Worm (Caenorhabditis elegans): ENCODE data around the gene str-45.
"Not testable (repeated sequence)": the region's sequence is repeated elsewhere in the genome, so short reads cannot be mapped to it uniquely, and the experiment has no call there.

str-45 gene

DNA sequence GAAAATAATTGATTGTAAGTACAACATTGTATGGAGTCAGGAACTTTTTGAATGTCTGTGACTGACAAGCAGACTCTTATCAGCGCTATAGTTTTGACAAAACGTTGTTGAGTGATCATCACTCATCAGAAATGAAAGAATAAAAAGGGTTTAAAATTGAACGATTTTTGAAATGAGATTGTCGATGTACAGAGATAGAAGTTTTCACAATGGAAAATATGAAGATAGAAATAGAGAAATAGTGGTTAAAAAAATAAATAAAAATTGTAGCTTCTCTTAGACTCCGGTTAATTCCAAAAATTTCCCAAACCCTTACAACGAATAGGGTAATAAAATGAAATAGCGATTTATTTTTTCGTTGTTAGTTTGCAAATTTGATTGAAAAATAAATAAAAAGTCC lies 33.6 kb upstream of the str-45 start, which contains the start of gene ugt-30:
Gene ugt-30 (minus strand): TSS at position 101 of the 400 bp plus-strand sequence.
- not testable (repeated sequence) for TF ChIP-seq snu-23 (GFP tag; optimal IDR thresholded peaks at IDR 0.05); ama-1 (optimal IDR thresholded peaks at IDR 0.05); nhr-76 (tag; optimal IDR thresholded peaks at IDR 0.05)

DNA sequence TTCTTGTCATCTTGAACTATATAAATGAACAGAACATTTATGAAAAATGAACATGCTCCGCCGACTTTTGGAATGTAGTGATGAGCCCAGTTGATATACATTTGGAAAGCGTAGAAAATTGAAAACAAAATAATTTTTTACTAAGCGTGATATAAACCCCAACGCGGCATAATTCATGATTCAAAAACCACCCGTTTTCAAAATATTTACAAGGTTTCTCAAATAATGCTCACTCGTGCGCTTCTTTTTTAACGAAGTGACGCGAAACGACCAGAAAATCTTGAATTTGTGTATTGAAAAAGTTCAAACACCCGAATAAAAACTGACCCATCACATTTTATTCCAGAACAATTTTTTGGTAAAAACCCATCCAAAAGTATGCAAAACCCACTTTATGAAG lies 31.4 kb upstream of the str-45 start, which contains the start of gene srj-27:
Gene srj-27 (minus strand): TSS at position 101 of the 400 bp plus-strand sequence.
- TF ChIP-seq fkh-4 (tag; optimal IDR thresholded peaks at IDR 0.05; ENCODE audit: borderline replicate concordance) (no peak), aly-2 (tag; optimal IDR thresholded peaks at IDR 0.05) (no peak), nhr-84 (tag; optimal IDR thresholded peaks at IDR 0.05) (no peak), snpc-4 (tag; optimal IDR thresholded peaks at IDR 0.05) (no peak), egl-13 (tag; optimal IDR thresholded peaks at IDR 0.05) (no peak), nhr-11 (tag; optimal IDR thresholded peaks at IDR 0.05) (no peak), efl-3 (GFP tag; optimal IDR thresholded peaks at IDR 0.05) (no peak), lin-13 (GFP tag; optimal IDR thresholded peaks at IDR 0.05) (no peak), alr-1 (tag; optimal IDR thresholded peaks at IDR 0.05; ENCODE audit: borderline replicate concordance) (no peak)

DNA sequence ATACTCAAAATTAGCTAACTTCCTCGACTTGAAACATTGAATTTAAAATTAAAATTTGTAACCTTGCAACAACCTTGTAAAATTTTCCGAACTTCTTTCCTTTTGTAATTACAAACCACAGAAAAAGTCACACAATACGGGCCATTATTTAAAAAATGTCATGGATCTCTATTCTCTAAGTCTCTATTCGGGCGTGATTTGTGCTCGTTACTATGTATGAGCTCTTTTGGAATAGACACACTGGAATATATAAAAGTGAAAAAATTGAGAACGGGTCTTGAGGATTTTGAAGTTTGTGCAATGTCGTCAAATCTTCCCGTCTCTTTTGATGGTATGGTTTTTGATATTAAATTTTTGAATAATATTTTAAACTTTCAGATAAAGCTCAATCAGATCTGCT lies 30.8 kb upstream of the str-45 start, which contains the start of gene srr-7:
Gene srr-7 (plus strand): TSS at position 301 of the 400 bp plus-strand sequence.
- no peak for TF ChIP-seq tlp-1 (tag; optimal IDR thresholded peaks at IDR 0.05)
- no peak for TF ChIP-seq nhr-77 (tag; optimal IDR thresholded peaks at IDR 0.05)
- TF ChIP-seq xbp-1 (tag; optimal IDR thresholded peaks at IDR 0.05): no peak
- TF ChIP-seq lin-39 (tag; optimal IDR thresholded peaks at IDR 0.05): no peak
- no peak for TF ChIP-seq ceh-8 (GFP tag; optimal IDR thresholded peaks at IDR 0.05)
- no peak for TF ChIP-seq sup-37 (GFP tag; optimal IDR thresholded peaks at IDR 0.05)

DNA sequence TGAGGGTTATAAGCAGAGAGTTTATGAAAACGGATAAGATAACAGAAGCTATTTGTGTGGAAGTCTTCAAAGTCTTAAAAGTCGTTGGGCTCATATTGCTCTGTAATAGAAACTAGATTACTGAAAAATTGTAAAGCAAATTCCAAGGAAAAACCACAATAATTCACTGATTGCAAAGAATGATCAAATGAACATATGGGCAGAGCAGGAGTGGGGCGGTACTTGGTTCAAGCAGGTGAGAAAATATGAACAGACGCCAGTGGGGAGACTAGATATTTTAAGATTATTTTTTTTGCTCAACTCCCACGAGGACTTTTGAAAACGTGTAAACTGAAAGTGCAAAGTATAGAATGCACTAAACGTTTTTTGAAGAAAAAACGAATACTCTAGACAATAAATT lies 26.4 kb upstream of the str-45 start, which contains the start of gene str-171:
Gene str-171 (minus strand): TSS at position 101 of the 400 bp plus-strand sequence.
- TF ChIP-seq efl-1 (optimal IDR thresholded peaks at IDR 0.05) (no peak), efl-1 (GFP tag; optimal IDR thresholded peaks at IDR 0.05 in 1 of 2) (peak in 1 of 2 experiments; percentile 39), egl-13 (tag; optimal IDR thresholded peaks at IDR 0.05) (no peak), nhr-19 (GFP tag; conservative IDR thresholded peaks at IDR 0.05) (no peak), dsc-1 (tag; optimal IDR thresholded peaks at IDR 0.05) (no peak), unc-30 (tag; optimal IDR thresholded peaks at IDR 0.05) (no peak), C04F5.9 (tag; optimal IDR thresholded peaks at IDR 0.05) (no peak)

DNA sequence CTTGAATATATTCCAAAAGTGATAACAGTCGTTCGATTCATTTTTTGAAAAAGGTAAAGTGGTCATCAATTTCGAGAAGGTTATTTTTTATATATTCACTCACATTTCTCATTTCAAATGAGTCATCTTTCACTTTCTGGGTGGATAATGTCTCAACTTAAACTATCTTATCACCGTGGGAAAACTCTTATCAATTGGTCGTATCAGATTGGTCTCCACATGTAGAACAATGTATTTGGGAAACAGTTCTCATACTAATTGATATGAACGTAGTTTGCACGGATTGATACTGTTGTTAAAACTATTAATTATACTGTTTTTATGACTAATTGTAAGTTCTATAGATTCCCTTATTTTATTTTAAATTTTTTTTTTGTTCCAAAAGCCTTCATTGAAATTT lies 25.0 kb upstream of the str-45 start:
- TF ChIP-seq elt-2 (tag; optimal IDR thresholded peaks at IDR 0.05) (peak; percentile 45), C16A3.4 (tag; optimal IDR thresholded peaks at IDR 0.05) (no peak), elt-3 (tag; optimal IDR thresholded peaks at IDR 0.05) (peak in 1 of 6 experiments; percentile 14)

DNA sequence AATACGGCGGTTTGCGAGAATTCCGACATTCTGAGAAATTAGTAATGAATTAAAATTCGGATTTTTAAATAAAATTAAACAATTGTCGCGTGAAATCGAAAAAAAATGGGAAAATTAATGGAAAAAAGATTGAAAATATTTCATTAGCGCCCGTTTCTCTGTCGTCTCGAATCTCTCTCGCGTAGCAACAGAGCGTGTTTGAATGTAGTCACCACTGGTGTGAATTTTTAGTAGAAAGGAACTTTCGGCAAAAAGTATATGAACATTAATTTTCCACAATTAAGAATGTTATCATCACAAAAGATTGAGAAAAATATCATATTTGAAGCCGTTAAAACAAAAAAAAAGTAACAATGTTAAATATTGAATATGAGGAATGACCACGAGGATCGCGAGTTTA lies 22.0 kb upstream of the str-45 start, which contains the start of gene aipl-1:
Gene aipl-1 (minus strand): TSS at position 30 of the 400 bp plus-strand sequence.
- TF ChIP-seq ceh-63 (GFP tag; optimal IDR thresholded peaks at IDR 0.05) (no peak), nhr-12 (tag; optimal IDR thresholded peaks at IDR 0.05) (no peak), mef-2 (tag; optimal IDR thresholded peaks at IDR 0.05) (peak; percentile 43), F16B12.6 (tag; optimal IDR thresholded peaks at IDR 0.05) (peak; percentile 61), efl-1 (optimal IDR thresholded peaks at IDR 0.05) (peak; percentile 90 to 92), efl-1 (GFP tag; optimal IDR thresholded peaks at IDR 0.05 in 1 of 2) (peak; percentile 88 to 99), fkh-4 (tag; optimal IDR thresholded peaks at IDR 0.05; ENCODE audit: borderline replicate concordance) (no peak), snu-23 (GFP tag; optimal IDR thresholded peaks at IDR 0.05) (peak; percentile 86), ets-5 (GFP tag; IDR thresholded peaks at IDR 0.05) (no peak), hpl-2 (GFP tag; optimal IDR thresholded peaks at IDR 0.05) (no peak), Y116A8C.19 (tag; optimal IDR thresholded peaks at IDR 0.05; ENCODE audit: borderline replicate concordance) (no peak), ces-1 (GFP tag; optimal IDR thresholded peaks at IDR 0.05) (no peak), sptf-1 (tag; optimal IDR thresholded peaks at IDR 0.05) (no peak), unc-98 (GFP tag; IDR thresholded peaks at IDR 0.05) (no peak), hlh-4 (tag; optimal IDR thresholded peaks at IDR 0.05) (no peak), fos-1 (tag; optimal IDR thresholded peaks at IDR 0.05) (peak; percentile 75), lir-3 (tag; optimal IDR thresholded peaks at IDR 0.05; ENCODE audit: poor library complexity) (peak; percentile 83), C16A3.4 (tag; optimal IDR thresholded peaks at IDR 0.05) (peak; percentile 94), ama-1 (optimal IDR thresholded peaks at IDR 0.05) (peak; percentile 26), elt-2 (tag; optimal IDR thresholded peaks at IDR 0.05) (peak; percentile 21), tlp-1 (tag; optimal IDR thresholded peaks at IDR 0.05) (no peak), C34B4.2 (tag; optimal IDR thresholded peaks at IDR 0.05) (no peak), isw-1 (GFP tag; IDR thresholded peaks at IDR 0.05) (peak; percentile 66), ceh-82 (tag; optimal IDR thresholded peaks at IDR 0.05) (peak; percentile 79 to 92 (median 87)), jun-1 (tag; optimal IDR thresholded peaks at IDR 0.05) (peak; percentile 41)

All from whole organism, L1 larva.